Fruit fly (Drosophila melanogaster) whole organism, pupa: ENCODE results near the gene CG3436.

Experiments used
- CG14655 ChIP-seq: fragments of 200-800 bp; sonication (Bioruptor generic); optimal IDR thresholded peaks from 3 replicates; lab custom pipeline; 2017; ENCODE audit warnings: mild to moderate bottlenecking, missing biosample characterization, missing genetic modification reagents, missing genetic modification characterization
- CG17806 ChIP-seq: fragments of 200-800 bp; sonication (Bioruptor generic); optimal IDR thresholded peaks from 2 replicates; lab custom pipeline; 2018; ENCODE audit warnings: missing biosample characterization, mild to moderate bottlenecking, missing genetic modification characterization, moderate library complexity
- CG8159 ChIP-seq: fragments of 200-800 bp; sonication (Bioruptor generic); optimal IDR thresholded peaks from 3 replicates; lab custom pipeline; 2018; ENCODE audit warnings: missing biosample characterization, mild to moderate bottlenecking, missing genetic modification characterization, moderate library complexity
- CG8301 ChIP-seq: fragments of 200-800 bp; sonication (Bioruptor generic); optimal IDR thresholded peaks from 2 replicates; lab custom pipeline; 2018; ENCODE audit warnings: missing biosample characterization, mild to moderate bottlenecking, missing genetic modification characterization
- CG9948 ChIP-seq: fragments of 200-800 bp; sonication (Bioruptor generic); optimal IDR thresholded peaks from 2 replicates; lab custom pipeline; 2018; ENCODE audit warnings: missing biosample characterization, mild to moderate bottlenecking, missing genetic modification characterization, moderate library complexity
- D1 ChIP-seq: fragments of 200-800 bp; sonication (Bioruptor generic); optimal IDR thresholded peaks from 2 replicates; lab custom pipeline; 2018; ENCODE audit warnings: missing biosample characterization, mild to moderate bottlenecking, missing genetic modification characterization, moderate library complexity
- Ets98B ChIP-seq: fragments of 200-800 bp; sonication (Bioruptor generic); IDR thresholded peaks from 2 replicates; pipeline ENCODE4 v1.3.6; 2022; ENCODE audit warnings: missing biosample characterization, missing genetic modification characterization
- Pif1A ChIP-seq: fragments of 200-800 bp; sonication (Bioruptor generic); optimal IDR thresholded peaks from 3 replicates; lab custom pipeline; 2016; ENCODE audit warnings: missing biosample characterization, missing genetic modification characterization

DNA sequence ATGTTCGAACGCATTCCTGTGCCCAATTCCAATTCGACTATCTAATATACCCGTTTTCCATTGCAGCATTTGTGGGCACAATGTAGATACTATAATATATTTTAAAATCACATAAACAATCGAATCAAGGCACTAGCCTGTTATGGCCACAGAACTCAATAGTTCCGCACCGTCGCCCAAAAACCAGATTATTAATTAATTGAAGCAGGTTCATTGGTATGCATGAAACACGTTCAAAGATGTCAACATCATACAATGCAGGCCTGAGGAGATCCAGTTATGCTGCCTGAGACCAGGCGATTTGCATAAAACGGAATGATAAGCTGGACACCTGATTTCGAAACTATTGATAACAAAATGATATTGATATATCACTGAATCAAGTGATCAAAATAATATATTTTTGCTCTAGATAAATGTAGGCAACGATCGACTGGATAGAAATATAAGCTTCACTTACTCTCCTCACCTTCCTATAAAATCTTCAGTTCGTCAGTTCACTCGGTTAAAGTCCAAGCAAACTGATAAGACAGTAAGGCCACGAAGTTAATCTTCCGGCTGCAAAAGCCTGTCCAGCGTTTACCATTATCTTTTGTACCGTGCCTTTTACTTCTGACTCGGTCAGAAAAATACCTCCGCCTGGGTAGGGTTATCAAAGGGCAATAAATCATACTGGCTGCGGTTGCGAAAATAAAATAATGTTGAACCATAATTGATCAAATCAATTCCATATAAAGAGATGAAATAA is 20.3 kb upstream of the CG3436 start:
- no peak for TF ChIP-seq CG14655 (GFP tag; lab: Kevin White, UChicago)
- TF ChIP-seq D1 (tag; lab: Kevin White, UChicago), result no peak
- no peak for TF ChIP-seq CG8301 (tag; lab: Kevin White, UChicago)
- no peak for TF ChIP-seq Ets98B (GFP tag; lab: Robert Waterston, UW)
- peak; percentile 25 for TF ChIP-seq Pif1A (GFP tag; lab: Kevin White, UChicago)
- no peak for TF ChIP-seq CG17806 (tag; lab: Kevin White, UChicago)
- TF ChIP-seq CG8159 (tag; lab: Kevin White, UChicago), result no peak
- no peak for TF ChIP-seq CG9948 (tag; lab: Kevin White, UChicago)
